Worm (Caenorhabditis elegans) whole organism, midembryonic: ENCODE results near the gene K06H6.5.

Source experiments
- T22C8.4 ChIP-seq: fragments of 200-800 bp; sonication (Bioruptor generic); IDR thresholded peaks from 2 replicates; pipeline ENCODE4 v1.3.6; 2022; ENCODE audit warnings: missing genetic modification characterization, missing compliant biosample characterization
- cog-1 ChIP-seq: sonication (generic microtip); optimal IDR thresholded peaks from 2 replicates; lab custom pipeline; 2016; ENCODE audit warnings: missing genetic modification characterization, missing compliant biosample characterization
- flt-1 ChIP-seq: fragments of 200-800 bp; sonication (Bioruptor generic); IDR thresholded peaks from 2 replicates; pipeline ENCODE4 v1.3.6; 2022; ENCODE audit warnings: missing genetic modification characterization, missing compliant biosample characterization
- klf-2 ChIP-seq: fragments of 200-800 bp; sonication (Bioruptor generic); conservative IDR thresholded peaks from 2 replicates; pipeline ENCODE4 v1.3.6; 2022; ENCODE audit warnings: missing genetic modification reagents, missing genetic modification characterization, missing compliant biosample characterization
- med-1 ChIP-seq: sonication (generic microtip); optimal IDR thresholded peaks from 2 replicates; lab custom pipeline; 2017; ENCODE audit warnings: missing genetic modification characterization, mild to moderate bottlenecking, missing compliant biosample characterization, antibody characterized with exemption, missing genetic modification reagents; ENCODE audit not compliant: insufficient read depth
- ref-1 ChIP-seq: fragments of 200-800 bp; sonication (Bioruptor generic); conservative IDR thresholded peaks from 2 replicates; pipeline ENCODE4 v1.3.6; 2022; ENCODE audit warnings: missing genetic modification reagents, missing genetic modification characterization, missing compliant biosample characterization
- tab-1 ChIP-seq: fragments of 200-800 bp; sonication (Bioruptor generic); IDR thresholded peaks from 2 replicates; pipeline ENCODE4 v1.3.6; 2022; ENCODE audit warnings: missing genetic modification characterization, missing compliant biosample characterization
- ztf-23 ChIP-seq: fragments of 200-800 bp; sonication (Bioruptor generic); IDR thresholded peaks from 2 replicates; pipeline ENCODE4 v1.3.6; 2022; ENCODE audit warnings: missing genetic modification reagents, missing genetic modification characterization, missing compliant biosample characterization
- ztf-29 ChIP-seq: fragments of 200-800 bp; sonication (Bioruptor generic); IDR thresholded peaks from 2 replicates; pipeline ENCODE4 v1.3.6; 2022; ENCODE audit warnings: missing genetic modification reagents, missing genetic modification characterization, missing compliant biosample characterization

Gene K06H6.5

DNA sequence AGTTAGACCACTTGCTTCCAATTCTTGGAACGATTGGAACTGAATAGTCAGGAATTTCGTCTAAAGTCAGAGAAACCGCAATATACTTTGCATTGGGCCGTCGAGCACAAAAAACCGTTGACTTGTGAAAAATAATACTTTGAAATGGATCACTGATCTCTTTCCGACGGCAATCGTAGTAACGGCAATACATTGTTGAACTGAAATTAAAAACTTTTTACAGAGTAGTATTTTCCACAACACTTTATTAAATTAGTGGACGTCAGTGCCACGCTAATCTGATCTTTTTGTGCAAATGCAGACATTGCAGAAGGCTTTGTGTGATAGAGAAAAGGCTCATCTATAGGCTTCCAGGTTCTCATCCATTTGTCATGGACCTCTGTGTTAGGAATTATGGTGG, 23.8 kb upstream of the K06H6.5 start:
- TF ChIP-seq T22C8.4 (no peak), klf-2 (GFP tag; lab: Robert Waterston, UW) (no peak), tab-1 (no peak), med-1 (GFP tag; lab: Kevin White, UChicago) (no peak), ref-1 (no peak), ztf-23 (GFP tag; lab: Robert Waterston, UW) (no peak), cog-1 (tag; lab: Kevin White, UChicago) (no peak), ztf-29 (GFP tag; lab: Robert Waterston, UW) (no peak), flt-1 (GFP tag; lab: Robert Waterston, UW) (no peak)

DNA sequence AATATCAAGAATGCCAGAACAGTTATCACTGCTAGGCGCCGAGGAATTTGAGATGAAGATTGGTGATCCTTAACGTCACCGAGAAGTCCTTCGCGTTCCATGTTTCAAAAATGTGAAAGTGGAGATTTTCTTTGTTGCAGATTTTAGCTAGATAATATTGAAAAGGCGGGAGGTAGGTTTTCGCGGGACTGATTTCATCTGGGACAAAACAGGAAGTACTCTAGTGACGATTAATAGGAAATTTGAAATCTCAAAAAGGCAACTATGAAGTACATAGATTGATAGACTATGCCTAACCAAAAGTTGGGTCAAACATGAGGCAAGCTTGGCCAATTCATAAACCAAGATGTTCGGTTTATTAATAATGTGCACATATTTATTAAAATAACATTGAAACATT, 23.1 kb upstream of the K06H6.5 start, which contains the start of gene C14C6.8:
C14C6.8 (minus strand) TSS at position 101 of the 400 bp plus-strand sequence.
- TF ChIP-seq flt-1 (GFP tag; lab: Robert Waterston, UW) (no peak), klf-2 (GFP tag; lab: Robert Waterston, UW) (no peak), T22C8.4 (no peak), ztf-23 (GFP tag; lab: Robert Waterston, UW) (no peak), tab-1 (no peak)

DNA sequence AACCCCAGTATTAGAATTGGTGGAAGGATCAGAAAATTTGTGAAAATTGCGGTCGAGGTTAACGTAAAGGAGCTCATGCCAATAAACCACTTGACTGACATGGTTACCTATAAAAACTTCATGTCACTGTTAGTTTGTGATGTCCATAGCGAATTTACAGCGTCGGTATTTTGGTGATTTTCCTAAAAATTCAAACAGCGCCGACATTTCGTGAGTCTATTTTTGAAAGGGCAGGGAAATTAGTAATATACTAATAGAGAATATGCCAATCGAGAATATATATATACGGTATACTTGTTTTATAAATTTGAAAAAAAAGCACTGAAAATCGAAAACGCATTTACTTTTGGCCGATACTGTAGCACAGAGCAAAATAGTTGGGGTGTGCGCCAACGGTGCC, 20.1 kb upstream of the K06H6.5 start, which contains the start of gene srx-8:
srx-8 (minus strand) TSS at position 101 of the 400 bp plus-strand sequence.
- TF ChIP-seq ztf-23 (GFP tag; lab: Robert Waterston, UW) (no peak), ztf-29 (GFP tag; lab: Robert Waterston, UW) (no peak)

DNA sequence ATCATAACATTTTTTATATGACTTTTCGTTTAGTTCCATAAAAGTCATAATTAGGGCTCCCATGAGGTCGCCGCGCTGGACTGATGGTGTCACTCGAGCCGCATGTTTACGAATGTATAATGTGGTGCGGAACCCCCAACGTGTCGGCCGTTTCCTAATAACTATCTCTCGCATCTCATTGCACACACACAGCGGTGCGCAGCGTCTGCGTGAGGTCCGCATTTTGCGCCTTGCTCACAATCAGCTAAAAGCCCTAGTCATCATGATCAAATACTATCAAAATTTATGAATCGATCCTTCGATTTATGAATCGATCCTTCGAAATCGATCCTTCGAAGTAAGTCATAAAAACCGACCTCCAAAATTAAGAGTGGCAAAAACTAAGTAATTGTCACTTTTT, 16.2 kb upstream of the K06H6.5 start, which contains the start of gene srx-7:
srx-7 (plus strand) TSS at position 256 of the 400 bp plus-strand sequence.
- TF ChIP-seq tab-1 (no peak), ztf-29 (GFP tag; lab: Robert Waterston, UW) (no peak), ref-1 (no peak), cog-1 (tag; lab: Kevin White, UChicago) (no peak), med-1 (GFP tag; lab: Kevin White, UChicago) (no peak), ztf-23 (GFP tag; lab: Robert Waterston, UW) (no peak), klf-2 (GFP tag; lab: Robert Waterston, UW) (no peak), flt-1 (GFP tag; lab: Robert Waterston, UW) (no peak), T22C8.4 (no peak)

DNA sequence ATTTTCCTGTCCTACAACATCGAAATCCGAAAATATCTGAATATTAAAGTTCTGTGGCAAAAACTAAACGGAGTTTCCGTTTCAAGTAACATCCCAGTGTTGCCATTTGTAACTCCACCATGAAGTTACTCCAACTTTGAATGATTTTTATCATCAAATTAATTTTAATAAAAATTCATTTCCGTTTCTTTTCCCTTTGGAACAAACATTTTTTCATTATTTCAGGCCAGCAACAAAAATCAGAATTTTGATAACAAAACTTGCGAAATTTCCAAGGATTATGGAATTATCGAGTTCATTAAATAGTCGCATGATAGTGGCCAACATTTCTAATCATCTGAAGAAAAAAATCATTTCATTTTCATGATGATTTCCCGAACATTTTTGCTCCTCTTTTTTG, 13.3 kb upstream of the K06H6.5 start, which contains the start of gene C14C6.2:
C14C6.2 (plus strand) TSS at position 301 of the 400 bp plus-strand sequence.
- TF ChIP-seq ztf-29 (GFP tag; lab: Robert Waterston, UW) (no peak), med-1 (GFP tag; lab: Kevin White, UChicago) (no peak), T22C8.4 (no peak), ztf-23 (GFP tag; lab: Robert Waterston, UW) (no peak)

DNA sequence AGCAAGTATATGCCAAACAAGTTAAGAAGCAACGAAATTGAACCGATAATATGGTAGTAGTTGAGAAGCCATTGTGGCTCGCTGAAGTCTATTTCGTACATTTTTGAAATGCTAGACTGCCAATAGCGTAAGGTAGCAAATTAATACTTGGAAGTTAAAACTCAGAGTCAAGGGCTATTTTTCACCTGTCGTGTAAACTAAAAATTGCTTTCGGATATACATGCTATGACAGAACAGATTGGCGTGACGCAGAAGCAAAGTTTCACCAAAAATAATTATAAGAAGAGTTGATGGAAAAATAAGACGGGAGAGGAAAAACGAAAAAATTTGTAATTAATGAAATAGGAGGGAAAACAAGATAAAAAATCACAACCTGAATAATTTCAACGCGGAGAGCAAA, 10.2 kb upstream of the K06H6.5 start, which contains the start of gene sri-73:
sri-73 (minus strand) TSS at position 101 of the 400 bp plus-strand sequence.
- TF ChIP-seq med-1 (GFP tag; lab: Kevin White, UChicago) (no peak), cog-1 (tag; lab: Kevin White, UChicago) (no peak), tab-1 (no peak), ztf-23 (GFP tag; lab: Robert Waterston, UW) (no peak), T22C8.4 (no peak), ref-1 (no peak), ztf-29 (GFP tag; lab: Robert Waterston, UW) (no peak), klf-2 (GFP tag; lab: Robert Waterston, UW) (no peak), flt-1 (GFP tag; lab: Robert Waterston, UW) (no peak)

DNA sequence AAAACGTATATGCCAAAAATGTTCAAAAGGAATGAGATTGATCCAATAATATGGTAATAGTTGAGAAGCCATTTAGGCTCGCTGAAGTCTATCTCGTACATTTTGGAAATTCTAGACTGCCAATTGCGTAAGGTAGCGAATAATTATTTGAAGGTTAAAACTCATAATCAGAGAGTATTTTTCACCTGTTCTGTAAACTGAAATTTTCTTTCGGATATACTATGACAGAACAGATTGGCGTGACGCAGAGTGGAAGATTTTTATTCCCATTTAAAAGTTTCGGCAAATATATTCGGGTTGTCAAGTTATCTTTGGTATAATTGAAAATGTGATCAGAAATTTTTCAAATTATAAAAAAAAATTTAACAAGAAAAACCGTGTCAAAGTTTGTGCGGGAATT, 8.1 kb upstream of the K06H6.5 start, which contains the start of gene sri-72:
sri-72 (minus strand) TSS at position 101 of the 400 bp plus-strand sequence.
- no peak for TF ChIP-seq ztf-23 (GFP tag; lab: Robert Waterston, UW)

DNA sequence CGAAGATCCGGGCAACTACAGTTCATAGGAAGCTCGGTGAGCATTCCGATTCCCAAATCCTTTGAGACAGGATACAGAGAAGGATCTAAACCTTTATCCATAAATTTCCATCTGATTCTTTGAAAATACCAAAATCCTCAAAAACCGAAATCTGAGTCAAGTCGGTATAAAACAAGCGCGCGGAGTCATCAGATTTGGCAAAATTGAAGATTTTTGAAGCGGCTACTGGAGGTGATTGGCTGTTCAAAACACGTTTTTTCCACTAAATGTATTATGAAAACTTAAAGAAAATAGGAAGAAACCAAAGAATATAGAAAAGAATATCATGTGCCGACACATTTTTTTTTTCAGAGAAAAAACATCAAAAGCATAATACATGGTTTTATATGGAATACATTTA, 1.5 kb upstream of the K06H6.5 start, which contains the start of gene C14C6.13:
C14C6.13 (minus strand) TSS at position 101 of the 400 bp plus-strand sequence.
- TF ChIP-seq ztf-23 (GFP tag; lab: Robert Waterston, UW) (no peak), flt-1 (GFP tag; lab: Robert Waterston, UW) (no peak), T22C8.4 (no peak), med-1 (GFP tag; lab: Kevin White, UChicago) (no peak), ref-1 (no peak), ztf-29 (GFP tag; lab: Robert Waterston, UW) (no peak), cog-1 (tag; lab: Kevin White, UChicago) (no peak), tab-1 (no peak), klf-2 (GFP tag; lab: Robert Waterston, UW) (no peak)

DNA sequence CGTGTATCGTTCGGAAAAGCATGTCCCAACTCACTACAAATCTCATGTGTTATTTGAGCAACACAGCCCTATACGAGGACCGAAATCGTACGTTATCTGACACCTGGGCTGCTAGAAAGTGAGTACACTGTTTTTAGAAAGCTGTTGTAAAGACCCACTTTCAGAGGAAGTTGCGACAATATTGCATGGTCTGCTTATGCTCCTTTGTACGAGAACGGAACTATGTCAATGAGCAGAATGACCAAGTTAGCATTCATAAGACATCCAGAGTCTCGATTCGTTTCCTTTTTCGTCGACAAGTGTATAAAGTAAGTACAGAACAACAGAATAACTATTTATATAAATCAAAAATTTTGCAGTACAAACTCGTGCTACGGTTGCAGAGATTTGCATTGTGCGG, 748 bp downstream of the K06H6.5 start:
- TF ChIP-seq T22C8.4 (no peak), med-1 (GFP tag; lab: Kevin White, UChicago) (no peak), flt-1 (GFP tag; lab: Robert Waterston, UW) (no peak), ref-1 (no peak), tab-1 (no peak), ztf-29 (GFP tag; lab: Robert Waterston, UW) (no peak), cog-1 (tag; lab: Kevin White, UChicago) (no peak), ztf-23 (GFP tag; lab: Robert Waterston, UW) (no peak), klf-2 (GFP tag; lab: Robert Waterston, UW) (no peak)

DNA sequence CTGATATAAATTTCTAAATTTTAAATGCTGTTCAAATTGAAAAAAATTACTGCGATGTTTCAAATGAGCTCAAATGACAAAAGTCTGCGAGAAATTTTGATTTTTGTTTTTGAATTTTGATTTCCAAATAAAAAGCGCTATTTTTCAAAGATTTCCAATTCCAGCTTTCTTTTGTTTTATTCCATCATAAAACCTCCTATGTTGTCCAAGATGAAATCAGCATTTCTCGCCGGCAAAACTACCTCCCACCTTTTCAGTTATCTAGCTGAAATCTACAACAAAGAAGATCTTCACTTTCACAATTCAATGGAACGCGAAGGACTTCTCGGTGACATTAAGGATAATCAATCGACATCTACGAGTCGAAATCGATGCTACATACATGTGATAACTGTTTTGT, 2.8 kb downstream of the K06H6.5 start, which contains the start of gene K06H6.4:
K06H6.4 (plus strand) TSS at position 301 of the 400 bp plus-strand sequence.
- no peak for TF ChIP-seq tab-1
- no peak for TF ChIP-seq ref-1
- TF ChIP-seq med-1 (GFP tag; lab: Kevin White, UChicago) = no peak
- no peak for TF ChIP-seq T22C8.4
- no peak for TF ChIP-seq ztf-23 (GFP tag; lab: Robert Waterston, UW)
- no peak for TF ChIP-seq cog-1 (tag; lab: Kevin White, UChicago)
- no peak for TF ChIP-seq flt-1 (GFP tag; lab: Robert Waterston, UW)
- no peak for TF ChIP-seq ztf-29 (GFP tag; lab: Robert Waterston, UW)
- no peak for TF ChIP-seq klf-2 (GFP tag; lab: Robert Waterston, UW)
